Worm (Caenorhabditis elegans): ENCODE measurements around the gene K09F6.9.
"Not testable (repeated sequence)": the region's sequence is repeated elsewhere in the genome, so short reads cannot be mapped to it uniquely, and the experiment has no call there.

K09F6.9 gene

ce11 chrII:2251617-2252016, 30.9 kb downstream of the K09F6.9 start:
- TF ChIP-seq hlh-6 (tag; optimal IDR thresholded peaks at IDR 0.05) (no peak), ceh-6 (GFP tag; optimal IDR thresholded peaks at IDR 0.05) (no peak), ceh-9 (tag; optimal IDR thresholded peaks at IDR 0.05) (no peak), ceh-14 (tag; optimal IDR thresholded peaks at IDR 0.05) (no peak), hlh-8 (tag; optimal IDR thresholded peaks at IDR 0.05) (no peak), ama-1 (optimal IDR thresholded peaks at IDR 0.05) (no peak), gmeb-2 (tag; optimal IDR thresholded peaks at IDR 0.05) (no peak), mec-3 (tag; optimal IDR thresholded peaks at IDR 0.05; ENCODE audit: borderline replicate concordance) (no peak), pag-3 (tag; optimal IDR thresholded peaks at IDR 0.05; ENCODE audit: borderline replicate concordance) (no peak), ceh-34 (tag; optimal IDR thresholded peaks at IDR 0.05) (no peak), elt-4 (tag; optimal IDR thresholded peaks at IDR 0.05) (no peak), ceh-2 (tag; optimal IDR thresholded peaks at IDR 0.05) (no peak), ceh-31 (tag; optimal IDR thresholded peaks at IDR 0.05) (no peak), tbx-7 (tag; optimal IDR thresholded peaks at IDR 0.05) (no peak), ceh-48 (tag; optimal IDR thresholded peaks at IDR 0.05) (no peak), sdc-2 (tag; optimal IDR thresholded peaks at IDR 0.05) (no peak), K02D7.2 (tag; optimal IDR thresholded peaks at IDR 0.05) (no peak), ahr-1 (tag; optimal IDR thresholded peaks at IDR 0.05) (no peak), ceh-24 (tag; optimal IDR thresholded peaks at IDR 0.05) (no peak)

ce11 chrII:2243342-2243741, 39.2 kb downstream of the K09F6.9 start, which contains the start of gene F54A3.2:
Gene F54A3.2 (plus strand): TSS chrII:2243642.
- no peak for TF ChIP-seq K09A11.1 (tag; optimal IDR thresholded peaks at IDR 0.05; ENCODE audit: insufficient read depth)
- no peak for TF ChIP-seq elt-4 (tag; optimal IDR thresholded peaks at IDR 0.05)
- no peak for TF ChIP-seq ref-2 (tag; optimal IDR thresholded peaks at IDR 0.05)
- no peak for TF ChIP-seq gmeb-2 (tag; optimal IDR thresholded peaks at IDR 0.05)
- no peak for TF ChIP-seq lim-6 (tag; optimal IDR thresholded peaks at IDR 0.05)
- no peak for TF ChIP-seq lin-11 (tag; optimal IDR thresholded peaks at IDR 0.05)
- no peak for TF ChIP-seq ama-1 (optimal IDR thresholded peaks at IDR 0.05)
- TF ChIP-seq ceh-19 (GFP tag; optimal IDR thresholded peaks at IDR 0.05), result no peak
- no peak for TF ChIP-seq ceh-9 (tag; optimal IDR thresholded peaks at IDR 0.05)
- no peak for TF ChIP-seq fax-1 (tag; optimal IDR thresholded peaks at IDR 0.05)
- no peak for TF ChIP-seq hlh-6 (tag; optimal IDR thresholded peaks at IDR 0.05)
- no peak for TF ChIP-seq ceh-18 (tag; optimal IDR thresholded peaks at IDR 0.05)
- no peak for TF ChIP-seq tbx-2 (tag; optimal IDR thresholded peaks at IDR 0.05)
- TF ChIP-seq rnt-1 (tag; optimal IDR thresholded peaks at IDR 0.05), result no peak
- no peak for TF ChIP-seq C38D4.7 (GFP tag; optimal IDR thresholded peaks at IDR 0.05)
- TF ChIP-seq ceh-34 (tag; optimal IDR thresholded peaks at IDR 0.05), result no peak
- no peak for TF ChIP-seq tbx-7 (tag; optimal IDR thresholded peaks at IDR 0.05)
- TF ChIP-seq pros-1 (tag; optimal IDR thresholded peaks at IDR 0.05), result no peak
- no peak for TF ChIP-seq C08G9.2 (tag; optimal IDR thresholded peaks at IDR 0.05)

ce11 chrII:2236352-2236751, 46.1 kb downstream of the K09F6.9 start:
- TF ChIP-seq unc-55 (GFP tag; optimal IDR thresholded peaks at IDR 0.05) (no peak), ceh-48 (tag; optimal IDR thresholded peaks at IDR 0.05) (peak; percentile 1)

DNA sequence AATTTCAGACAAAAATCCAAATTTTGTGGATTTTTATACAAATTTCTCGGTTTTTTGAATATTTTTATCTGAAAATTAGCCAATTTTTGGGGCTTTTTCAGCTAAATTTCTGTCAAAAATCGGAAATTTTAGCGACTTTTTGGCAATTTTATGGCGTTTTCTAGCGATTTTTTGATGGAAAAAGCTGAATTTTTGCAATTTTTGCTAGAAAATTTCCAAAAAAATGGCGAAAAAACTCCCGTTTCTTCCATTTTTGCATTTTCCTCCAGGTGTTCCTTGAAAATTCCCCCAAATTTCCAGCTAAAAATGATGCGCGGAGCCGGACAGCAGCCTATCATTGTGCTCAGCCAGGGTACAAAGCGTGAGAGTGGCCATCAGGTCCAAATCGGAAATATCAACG, 49.3 kb downstream of the K09F6.9 start, which contains the start of gene cct-3:
Gene cct-3, plus strand, starts transcription at position 301 of the 400 bp plus-strand sequence.
- TF ChIP-seq pha-4 (tag; optimal IDR thresholded peaks at IDR 0.05) (no peak), zip-5 (tag; optimal IDR thresholded peaks at IDR 0.05) (no peak), ceh-9 (tag; optimal IDR thresholded peaks at IDR 0.05) (no peak), ceh-48 (tag; optimal IDR thresholded peaks at IDR 0.05) (no peak), ref-2 (tag; optimal IDR thresholded peaks at IDR 0.05) (no peak), unc-42 (tag; optimal IDR thresholded peaks at IDR 0.05) (no peak), sdc-2 (tag; optimal IDR thresholded peaks at IDR 0.05) (no peak), nhr-232 (tag; optimal IDR thresholded peaks at IDR 0.05) (no peak)

- TF ChIP-seq K02D7.2 (tag; optimal IDR thresholded peaks at IDR 0.05); ceh-30 (tag; optimal IDR thresholded peaks at IDR 0.05); pag-3 (tag; optimal IDR thresholded peaks at IDR 0.05; ENCODE audit: borderline replicate concordance): not testable (repeated sequence)
Observed at ce11 chrII:2232429-2232828, 50.1 kb downstream of the K09F6.9 start, which contains the start of gene F54A3.6. Gene F54A3.6 (minus strand): TSS chrII:2232470.

Data from whole organism, late embryonic.